Worm (Caenorhabditis elegans): ENCODE measurements around the gene ZK688.5.

ZK688.5 gene

DNA sequence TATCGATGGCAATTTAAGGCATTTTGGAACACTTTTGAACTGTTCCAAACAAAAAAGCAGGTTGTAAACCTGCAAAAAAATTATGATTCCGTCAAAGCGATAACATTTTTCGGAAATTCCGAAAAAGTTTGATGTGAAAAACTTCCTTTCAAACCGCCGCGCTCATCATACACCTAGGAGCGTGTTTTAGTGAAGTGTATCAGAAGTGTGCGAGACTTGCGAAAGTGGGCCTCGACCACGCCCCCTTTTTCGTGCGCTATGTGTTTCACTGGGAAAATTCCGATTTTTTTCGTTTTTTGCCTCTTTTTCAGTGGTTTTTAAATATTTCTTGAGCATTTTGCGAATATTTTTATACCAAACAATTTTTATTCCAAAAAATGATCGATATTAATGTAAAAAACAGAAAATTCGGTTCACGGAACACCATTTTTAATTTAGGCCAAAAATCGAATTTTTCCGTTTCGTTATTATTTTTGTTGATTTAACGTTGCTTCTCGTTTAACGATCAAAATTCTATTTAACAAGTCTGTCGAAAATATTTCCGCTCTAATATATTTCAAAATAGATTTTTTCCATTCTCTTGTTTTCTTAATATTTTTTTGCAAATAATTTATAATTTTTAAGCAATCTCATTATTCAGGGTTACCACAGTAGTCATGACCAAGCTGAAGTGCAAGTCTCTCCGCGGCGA, 36.8 kb downstream of the ZK688.5 start, which contains the start of gene rpl-35 (continued):
- peak; percentile 93 for TF ChIP-seq snpc-4 (GFP tag; optimal IDR thresholded peaks at IDR 0.05)
- peak; percentile 90 to 95 (median 91) for TF ChIP-seq snpc-4 (tag; optimal IDR thresholded peaks at IDR 0.05)
- peak; percentile 75 for TF ChIP-seq mes-4 (tag; optimal IDR thresholded peaks at IDR 0.05)
- peak; percentile 99 for TF ChIP-seq ztf-28 (GFP tag; IDR thresholded peaks at IDR 0.05)
- TF ChIP-seq hrde-1 (tag; optimal IDR thresholded peaks at IDR 0.05; ENCODE audit: borderline replicate concordance): peak; percentile 95
- peak; percentile 98 for TF ChIP-seq aptf-2 (GFP tag; conservative IDR thresholded peaks at IDR 0.05)
- peak; percentile 94 for TF ChIP-seq F22D6.2 (tag; optimal IDR thresholded peaks at IDR 0.05)
- peak; percentile 99 for TF ChIP-seq mcd-1 (GFP tag; IDR thresholded peaks at IDR 0.05)
- TF ChIP-seq ztf-6 (GFP tag; IDR thresholded peaks at IDR 0.05): peak; percentile 98
- TF ChIP-seq tlf-1 (GFP tag; optimal IDR thresholded peaks at IDR 0.05): peak; percentile 100
- TF ChIP-seq hmg-1.2 (GFP tag; IDR thresholded peaks at IDR 0.05): peak; percentile 94
- peak; percentile 99 for TF ChIP-seq egl-18 (GFP tag; IDR thresholded peaks at IDR 0.05)
- peak; percentile 100 for TF ChIP-seq Y53G8AR.9 (GFP tag; conservative IDR thresholded peaks at IDR 0.05)
- TF ChIP-seq Y95B8A.8 (GFP tag; IDR thresholded peaks at IDR 0.05): peak; percentile 100
- TF ChIP-seq rec-8 (tag; optimal IDR thresholded peaks at IDR 0.05): peak; percentile 90 to 98
- peak; percentile 99 for TF ChIP-seq K12H6.12 (tag; optimal IDR thresholded peaks at IDR 0.05)
- peak; percentile 99 for TF ChIP-seq ceh-91 (GFP tag; IDR thresholded peaks at IDR 0.05)
- peak; percentile 99 for TF ChIP-seq egl-44 (GFP tag; IDR thresholded peaks at IDR 0.05)
- TF ChIP-seq sea-2 (GFP tag; IDR thresholded peaks at IDR 0.05): peak; percentile 93
- TF ChIP-seq snpc-1.3 (tag; optimal IDR thresholded peaks at IDR 0.05; ENCODE audit: insufficient read depth): peak; percentile 98
- TF ChIP-seq snpc-1.1 (tag; optimal IDR thresholded peaks at IDR 0.05; ENCODE audit: insufficient read depth): peak; percentile 85
- TF ChIP-seq cebp-1 (GFP tag; IDR thresholded peaks at IDR 0.05): peak; percentile 97
- peak; percentile 99 for TF ChIP-seq cebp-1 (tag; optimal IDR thresholded peaks at IDR 0.05)
- peak; percentile 89 for TF ChIP-seq xnd-1 (tag; optimal IDR thresholded peaks at IDR 0.05)
- peak; percentile 80 for TF ChIP-seq die-1 (tag; optimal IDR thresholded peaks at IDR 0.05)
- TF ChIP-seq nfya-1 (tag; optimal IDR thresholded peaks at IDR 0.05; ENCODE audit: borderline replicate concordance, insufficient read depth): no peak
- 0 out of 2 replicates have a peak, but pooled peaks have one; percentile 86 for TF ChIP-seq lag-1 (GFP tag; IDR thresholded peaks at IDR 0.05)
- peak; percentile 100 for TF ChIP-seq C17E4.6 (GFP tag; IDR thresholded peaks at IDR 0.05)
- no peak for TF ChIP-seq sdz-38 (tag; optimal IDR thresholded peaks at IDR 0.05)
- peak; percentile 97 for TF ChIP-seq lsl-1 (GFP tag; optimal IDR thresholded peaks at IDR 0.05)
- TF ChIP-seq tbx-9 (tag; optimal IDR thresholded peaks at IDR 0.05; ENCODE audit: borderline replicate concordance): peak; percentile 48
- peak; percentile 99 for TF ChIP-seq madf-6 (GFP tag; IDR thresholded peaks at IDR 0.05)
- peak; percentile 97 for TF ChIP-seq ztf-25 (GFP tag; IDR thresholded peaks at IDR 0.05)
- peak; percentile 97 for TF ChIP-seq nhr-120 (GFP tag; IDR thresholded peaks at IDR 0.05)
- TF ChIP-seq efl-1 (GFP tag; optimal IDR thresholded peaks at IDR 0.05): peak; percentile 99
- TF ChIP-seq nhr-27 (tag; optimal IDR thresholded peaks at IDR 0.05): peak; percentile 77
- peak; percentile 91 for TF ChIP-seq F57A8.1 (GFP tag; optimal IDR thresholded peaks at IDR 0.05)
- TF ChIP-seq rpc-1 (optimal IDR thresholded peaks at IDR 0.05): peak; percentile 45
- peak; percentile 21 for TF ChIP-seq rpc-1 (tag; optimal IDR thresholded peaks at IDR 0.05)
- TF ChIP-seq akir-1 (GFP tag; optimal IDR thresholded peaks at IDR 0.05): peak; percentile 88
- TF ChIP-seq hmg-20 (GFP tag; IDR thresholded peaks at IDR 0.05): peak; percentile 96
- peak; percentile 66 for TF ChIP-seq dpff-1 (tag; optimal IDR thresholded peaks at IDR 0.05)
- peak; percentile 99 for TF ChIP-seq K11D2.4 (GFP tag; IDR thresholded peaks at IDR 0.05)
- TF ChIP-seq dox-1 (GFP tag; IDR thresholded peaks at IDR 0.05): peak; percentile 100
- TF ChIP-seq zim-3 (tag; optimal IDR thresholded peaks at IDR 0.05): peak; percentile 87
- peak; percentile 93 for TF ChIP-seq gei-17 (GFP tag; optimal IDR thresholded peaks at IDR 0.05)
- TF ChIP-seq F39B2.1 (GFP tag; IDR thresholded peaks at IDR 0.05): peak; percentile 95

Data from whole organism, young adult.